Worm (Caenorhabditis elegans) whole organism, L2 larva: ENCODE measurements around the gene cyn-3.

Experiments
- R02D3.7 ChIP-seq: fragments of 150-350 bp; optimal IDR thresholded peaks from 2 replicates; lab custom pipeline; 2014; ENCODE audit warnings: missing biosample characterization, missing genetic modification characterization
- Y55F3AM.14 ChIP-seq: fragments of 200-800 bp; sonication (Bioruptor generic); optimal IDR thresholded peaks from 2 replicates; lab custom pipeline; 2018; ENCODE audit warnings: mild to moderate bottlenecking, missing genetic modification characterization, missing compliant biosample characterization
- ZK546.5 ChIP-seq: sonication (generic microtip); optimal IDR thresholded peaks from 2 replicates; lab custom pipeline; 2017; ENCODE audit warnings: missing biosample characterization, missing genetic modification characterization
- aly-2 ChIP-seq: fragments of 150-350 bp; optimal IDR thresholded peaks from 2 replicates; lab custom pipeline; 2014; ENCODE audit warnings: missing biosample characterization, missing genetic modification characterization
- ceh-16 ChIP-seq: fragments of 150-350 bp; optimal IDR thresholded peaks from 2 replicates; lab custom pipeline; 2014; ENCODE audit warnings: missing biosample characterization, missing genetic modification characterization
- ceh-82 ChIP-seq: fragments of 150-350 bp; optimal IDR thresholded peaks from 2 replicates; lab custom pipeline; 2014; ENCODE audit warnings: missing biosample characterization, missing genetic modification characterization
- crh-2 ChIP-seq: sonication (generic microtip); optimal IDR thresholded peaks from 2 replicates; lab custom pipeline; 2017; ENCODE audit warnings: missing biosample characterization, missing genetic modification characterization
- elt-1 ChIP-seq: fragments of 150-350 bp; optimal IDR thresholded peaks from 2 replicates; lab custom pipeline; 2014; ENCODE audit warnings: missing biosample characterization, missing genetic modification characterization
- elt-3 ChIP-seq: sonication (generic microtip); optimal IDR thresholded peaks from 2 replicates; lab custom pipeline; 2017; ENCODE audit warnings: missing biosample characterization, missing genetic modification characterization
- fos-1 ChIP-seq: fragments of 150-350 bp; optimal IDR thresholded peaks from 2 replicates; lab custom pipeline; 2014; ENCODE audit warnings: missing biosample characterization, missing genetic modification characterization
- lin-13 ChIP-seq: fragments of 150-350 bp; optimal IDR thresholded peaks from 2 replicates; lab custom pipeline; 2014; ENCODE audit warnings: missing biosample characterization, missing genetic modification reagents, missing genetic modification characterization
- lin-39 ChIP-seq: fragments of 150-350 bp; optimal IDR thresholded peaks from 2 replicates; lab custom pipeline; 2014; ENCODE audit warnings: missing biosample characterization, missing genetic modification reagents, missing genetic modification characterization
- lsy-2 ChIP-seq, 2 experiments: fragments of 150-350 bp in 1 of 2; sonication (generic microtip) in 1 of 2; optimal IDR thresholded peaks; 2 replicates each; lab custom pipeline; 2014 to 2017; ENCODE audit warnings: missing biosample characterization in 2 of 2, missing genetic modification characterization in 2 of 2
- mab-5 ChIP-seq: fragments of 150-350 bp; optimal IDR thresholded peaks from 2 replicates; lab custom pipeline; 2014; ENCODE audit warnings: missing biosample characterization, missing genetic modification characterization
- mbf-1 ChIP-seq: sonication (generic microtip); optimal IDR thresholded peaks from 2 replicates; lab custom pipeline; 2017; ENCODE audit warnings: missing biosample characterization, missing genetic modification characterization
- mdl-1 ChIP-seq, 2 experiments: fragments of 150-350 bp in 1 of 2; sonication (generic microtip) in 1 of 2; optimal IDR thresholded peaks; 2 replicates each; lab custom pipeline; 2017; ENCODE audit warnings: missing biosample characterization in 2 of 2, missing genetic modification characterization in 2 of 2
- nhr-10 ChIP-seq: sonication (generic microtip); optimal IDR thresholded peaks from 2 replicates; lab custom pipeline; 2017; ENCODE audit warnings: missing biosample characterization, missing genetic modification characterization
- nhr-21 ChIP-seq: fragments of 150-350 bp; optimal IDR thresholded peaks from 2 replicates; lab custom pipeline; 2014; ENCODE audit warnings: missing biosample characterization, missing genetic modification characterization
- nhr-23 ChIP-seq: fragments of 150-350 bp; optimal IDR thresholded peaks from 2 replicates; lab custom pipeline; 2014; ENCODE audit warnings: missing biosample characterization, missing genetic modification reagents, missing genetic modification characterization
- nhr-25 ChIP-seq: fragments of 150-350 bp; sonication (generic microtip); optimal IDR thresholded peaks from 3 replicates; lab custom pipeline; 2014; ENCODE audit warnings: missing biosample characterization, missing genetic modification characterization
- nhr-6 ChIP-seq: fragments of 150-350 bp; optimal IDR thresholded peaks from 2 replicates; lab custom pipeline; 2014; ENCODE audit warnings: missing biosample characterization, missing genetic modification characterization
- nhr-77 ChIP-seq: fragments of 150-350 bp; optimal IDR thresholded peaks from 2 replicates; lab custom pipeline; 2014; ENCODE audit warnings: missing biosample characterization, missing genetic modification characterization
- peb-1 ChIP-seq: fragments of 150-350 bp; optimal IDR thresholded peaks from 2 replicates; lab custom pipeline; 2014; ENCODE audit warnings: missing biosample characterization, missing genetic modification characterization
- sem-4 ChIP-seq: fragments of 150-350 bp; optimal IDR thresholded peaks from 2 replicates; lab custom pipeline; 2014; ENCODE audit warnings: missing biosample characterization, missing genetic modification reagents, missing genetic modification characterization
- skn-1 ChIP-seq: sonication (generic microtip); optimal IDR thresholded peaks from 2 replicates; lab custom pipeline; 2017; ENCODE audit warnings: missing biosample characterization, missing genetic modification characterization
- sma-9 ChIP-seq, 2 experiments: fragments of 150-350 bp in 1 of 2; sonication (generic microtip) in 1 of 2; optimal IDR thresholded peaks; 2 replicates each; lab custom pipeline; 2014 to 2016; ENCODE audit warnings: missing genetic modification characterization in 2 of 2, mild to moderate bottlenecking in 1 of 2, missing biosample characterization in 1 of 2, missing compliant biosample characterization in 1 of 2, missing genetic modification reagents in 1 of 2, moderate library complexity in 1 of 2
- snpc-4 ChIP-seq: fragments of 150-350 bp; optimal IDR thresholded peaks from 2 replicates; lab custom pipeline; 2014; ENCODE audit warnings: missing biosample characterization, missing genetic modification characterization
- unc-39 ChIP-seq: fragments of 150-350 bp; optimal IDR thresholded peaks from 2 replicates; lab custom pipeline; 2014; ENCODE audit warnings: missing biosample characterization, missing genetic modification characterization
- unc-55 ChIP-seq: fragments of 150-350 bp; sonication (generic microtip); optimal IDR thresholded peaks from 3 replicates; lab custom pipeline; 2014; ENCODE audit warnings: missing biosample characterization, missing genetic modification reagents, missing genetic modification characterization
- ztf-4 ChIP-seq: fragments of 150-350 bp; optimal IDR thresholded peaks from 2 replicates; lab custom pipeline; 2014; ENCODE audit warnings: missing biosample characterization, missing genetic modification characterization

cyn-3 gene

DNA sequence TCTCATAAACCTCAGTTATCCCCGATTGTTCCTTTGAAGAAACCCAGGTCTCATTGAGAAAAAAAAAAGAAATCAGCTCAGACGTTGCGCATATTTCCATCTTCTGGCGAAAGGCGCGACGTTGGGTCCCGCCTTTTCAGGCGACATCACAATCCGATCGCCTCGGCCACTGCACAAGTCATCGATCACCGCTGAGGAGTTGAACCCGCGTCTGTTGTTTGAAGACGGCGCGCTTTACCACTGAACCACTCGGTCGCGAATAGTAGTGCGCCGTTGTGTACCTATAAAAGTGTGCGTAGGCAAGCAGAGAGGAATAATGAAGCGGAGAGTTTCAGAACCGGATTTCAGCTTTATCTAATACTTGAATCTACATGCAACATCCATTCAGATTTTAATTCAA is 1.2 kb downstream of the cyn-3 start, which contains the start of gene Y75B12B.11 (continued):
- no peak for TF ChIP-seq ceh-82 (tag; lab: Kevin White, UChicago)

DNA sequence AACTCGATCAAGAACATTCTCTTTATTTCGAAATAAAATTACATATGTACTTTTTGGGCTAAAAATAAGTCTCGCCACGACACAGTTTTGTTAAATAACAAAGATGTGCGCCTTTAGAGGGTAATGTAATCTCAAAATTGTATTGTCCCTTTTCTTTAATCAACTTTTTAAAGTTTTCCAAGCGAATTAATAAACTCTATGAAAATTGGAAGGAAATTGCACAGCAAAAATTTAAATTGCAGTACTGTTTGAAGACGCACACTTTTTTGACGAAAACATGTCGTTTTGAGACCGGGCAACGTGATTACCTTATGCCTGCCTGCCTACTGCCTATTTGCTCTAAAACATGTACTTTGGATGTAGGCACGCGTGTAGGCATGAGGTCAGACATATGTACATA is 2.2 kb downstream of the cyn-3 start:
- TF ChIP-seq lsy-2 (tag; optimal IDR thresholded peaks at IDR 0.05; lab: Kevin White, UChicago) (no peak), ceh-82 (tag; lab: Kevin White, UChicago) (no peak), R02D3.7 (no peak), unc-39 (tag; lab: Kevin White, UChicago) (no peak), snpc-4 (tag; lab: Kevin White, UChicago) (no peak)

DNA sequence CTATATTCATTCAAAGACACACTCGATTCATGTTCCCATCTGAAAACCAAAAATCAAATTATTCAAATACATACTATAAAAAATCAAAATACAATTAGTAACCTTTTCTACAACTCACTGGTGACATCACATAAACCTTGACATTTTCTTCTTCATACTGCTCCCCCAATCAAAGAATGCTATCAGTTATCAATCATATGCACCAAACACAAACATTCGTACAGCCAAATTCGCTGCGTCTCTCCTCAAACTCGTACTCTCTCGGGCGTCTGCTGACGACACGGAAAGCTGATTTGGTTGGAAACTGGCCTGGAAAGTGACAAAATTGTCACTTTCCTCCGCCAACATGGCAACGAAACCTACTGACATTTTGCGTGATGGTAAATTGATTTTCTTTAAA is 2.6 kb downstream of the cyn-3 start, which contains the start of gene plc-2:
TSS of gene plc-2 (plus strand) at position 196 of the 400 bp plus-strand sequence.
- TF ChIP-seq fos-1 (tag; lab: Kevin White, UChicago) (peak; percentile 76), sma-9 (GFP tag; optimal IDR thresholded peaks at IDR 0.05; lab: Kevin White, UChicago) (no peak), sma-9 (tag; optimal IDR thresholded peaks at IDR 0.05; lab: Kevin White, UChicago) (no peak), nhr-21 (no peak), mdl-1 (tag; optimal IDR thresholded peaks at IDR 0.05; lab: Kevin White, UChicago) (no peak), crh-2 (tag; lab: Kevin White, UChicago) (peak; percentile 18), nhr-6 (tag; lab: Kevin White, UChicago) (no peak), ztf-4 (no peak)

DNA sequence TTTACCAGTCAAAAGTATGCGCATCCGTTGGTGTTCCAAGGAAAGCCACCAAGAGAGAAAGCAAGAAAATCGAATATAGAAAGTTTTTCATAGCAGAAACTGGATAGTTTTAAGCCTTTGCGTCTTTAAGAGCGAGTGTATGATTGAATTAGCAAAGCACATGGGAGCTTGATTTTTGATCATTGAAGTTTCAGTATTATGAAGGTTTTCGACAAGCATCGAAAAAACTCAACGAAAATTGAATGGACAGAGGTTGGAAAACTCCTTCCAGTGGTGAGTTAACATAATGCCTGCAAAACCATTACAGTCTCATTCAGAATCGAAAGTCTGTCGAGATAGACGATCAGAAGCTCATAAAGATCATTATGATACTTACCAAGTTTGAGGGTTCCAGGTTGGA is 4.2 kb downstream of the cyn-3 start, which contains the start of gene Y75B12B.13:
TSS of gene Y75B12B.13 (minus strand) at position 101 of the 400 bp plus-strand sequence.
- no peak for TF ChIP-seq mdl-1 (tag; optimal IDR thresholded peaks at IDR 0.05; lab: Kevin White, UChicago)
- no peak for TF ChIP-seq sma-9 (GFP tag; optimal IDR thresholded peaks at IDR 0.05; lab: Kevin White, UChicago)
- TF ChIP-seq sma-9 (tag; optimal IDR thresholded peaks at IDR 0.05; lab: Kevin White, UChicago), result no peak
- no peak for TF ChIP-seq peb-1 (tag; lab: Kevin White, UChicago)
- TF ChIP-seq, all 48 proteins: peak for 0

DNA sequence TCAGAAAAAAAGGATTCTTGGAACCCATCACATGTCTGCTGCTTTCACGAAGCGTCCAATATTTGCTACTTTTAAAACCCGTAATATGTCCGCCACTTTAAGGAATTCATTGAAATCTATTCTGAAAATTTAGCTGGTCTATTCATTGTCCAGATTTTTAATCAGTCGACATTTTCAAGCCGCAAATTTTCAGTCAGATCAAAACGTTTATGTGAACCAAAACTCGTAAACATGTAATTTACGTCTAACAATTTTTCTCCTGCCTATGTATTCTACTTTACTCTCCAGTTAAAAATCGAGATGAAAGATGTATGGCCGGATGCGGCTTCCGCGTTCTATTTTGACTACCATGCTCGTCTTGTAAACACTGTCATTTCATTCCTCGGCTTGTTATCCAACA is 8.2 kb downstream of the cyn-3 start, which contains the start of gene srw-1:
TSS of gene srw-1 (plus strand) at position 301 of the 400 bp plus-strand sequence.
- TF ChIP-seq elt-3 (tag; lab: Kevin White, UChicago) (no peak), mbf-1 (no peak), crh-2 (tag; lab: Kevin White, UChicago) (no peak), lin-39 (tag; lab: Kevin White, UChicago) (no peak), ceh-16 (no peak), nhr-10 (tag; lab: Kevin White, UChicago) (no peak), lin-13 (GFP tag; lab: Kevin White, UChicago) (no peak), Y55F3AM.14 (GFP tag; lab: Kevin White, UChicago) (no peak), unc-55 (GFP tag; lab: Kevin White, UChicago) (no peak), nhr-23 (tag; lab: Kevin White, UChicago) (no peak), ZK546.5 (tag; lab: Kevin White, UChicago) (no peak)

DNA sequence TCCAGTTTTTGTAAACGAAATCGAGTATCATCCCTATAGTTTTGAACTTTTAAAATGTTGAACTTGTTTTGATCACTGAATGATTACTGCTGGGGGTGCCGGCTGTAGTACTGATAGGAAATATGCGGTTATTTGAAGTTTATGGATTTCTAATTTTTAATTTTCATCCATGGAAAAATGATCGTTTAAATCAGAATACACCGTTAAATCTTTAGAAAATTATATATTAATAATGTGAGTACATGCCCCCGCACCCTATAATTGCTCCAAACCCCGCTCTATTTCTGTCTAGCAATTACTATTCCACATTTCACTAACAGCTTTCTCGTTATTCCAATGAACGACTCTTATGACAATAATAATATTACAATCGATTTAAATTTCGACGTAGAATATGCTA is 10.0 kb downstream of the cyn-3 start, which contains the start of gene Y75B12B.10:
TSS of gene Y75B12B.10 (plus strand) at position 301 of the 400 bp plus-strand sequence.
- TF ChIP-seq ZK546.5 (tag; lab: Kevin White, UChicago) (no peak), nhr-25 (tag; lab: Kevin White, UChicago) (no peak), mdl-1 (tag; optimal IDR thresholded peaks at IDR 0.05; lab: Kevin White, UChicago) (no peak), mbf-1 (no peak), sem-4 (no peak), fos-1 (tag; lab: Kevin White, UChicago) (no peak), nhr-77 (tag; lab: Kevin White, UChicago) (no peak), nhr-21 (no peak), elt-1 (tag; lab: Kevin White, UChicago) (no peak), aly-2 (tag; lab: Kevin White, UChicago) (no peak), unc-55 (GFP tag; lab: Kevin White, UChicago) (no peak), skn-1 (no peak), lin-13 (GFP tag; lab: Kevin White, UChicago) (no peak), elt-3 (tag; lab: Kevin White, UChicago) (no peak), nhr-6 (tag; lab: Kevin White, UChicago) (no peak), ztf-4 (no peak), mab-5 (tag; lab: Kevin White, UChicago) (no peak), sma-9 (GFP tag; optimal IDR thresholded peaks at IDR 0.05; lab: Kevin White, UChicago) (no peak), sma-9 (tag; optimal IDR thresholded peaks at IDR 0.05; lab: Kevin White, UChicago) (no peak)
